Fruit fly (Drosophila melanogaster) whole organism, prepupa: ENCODE measurements around the gene CG32024.

Source experiments
- Blimp-1 ChIP-seq: fragments of 200-800 bp; sonication (Bioruptor generic); optimal IDR thresholded peaks from 3 replicates; lab custom pipeline; 2017; ENCODE audit warnings: missing biosample characterization, missing genetic modification characterization, mild to moderate bottlenecking, moderate library complexity, missing genetic modification reagents
- CG11294 ChIP-seq: fragments of 200-800 bp; sonication (Bioruptor generic); IDR thresholded peaks from 2 replicates; pipeline ENCODE4 v1.3.6; 2022; ENCODE audit warnings: missing biosample characterization, missing genetic modification characterization
- CG11762 ChIP-seq: fragments of 200-800 bp; sonication (Bioruptor generic); optimal IDR thresholded peaks from 3 replicates; lab custom pipeline; 2016; ENCODE audit warnings: missing biosample characterization, missing genetic modification characterization; ENCODE audit not compliant: insufficient read depth
- CG11902 ChIP-seq: fragments of 200-800 bp; sonication (Bioruptor generic); optimal IDR thresholded peaks from 3 replicates; lab custom pipeline; 2016; ENCODE audit warnings: missing biosample characterization, missing genetic modification characterization
- CG1621 ChIP-seq: fragments of 200-800 bp; sonication (Bioruptor generic); optimal IDR thresholded peaks from 3 replicates; lab custom pipeline; 2018; ENCODE audit warnings: missing biosample characterization, mild to moderate bottlenecking, missing genetic modification characterization
- CG16779 ChIP-seq: fragments of 200-800 bp; sonication (Bioruptor generic); optimal IDR thresholded peaks from 3 replicates; lab custom pipeline; 2017; ENCODE audit warnings: missing biosample characterization, mild to moderate bottlenecking, missing genetic modification characterization
- CG32006 ChIP-seq: fragments of 200-800 bp; sonication (Bioruptor generic); optimal IDR thresholded peaks from 3 replicates; lab custom pipeline; 2017; ENCODE audit warnings: missing biosample characterization, mild to moderate bottlenecking, missing genetic modification characterization
- CG34406 ChIP-seq: fragments of 200-800 bp; sonication (Bioruptor generic); optimal IDR thresholded peaks from 3 replicates; lab custom pipeline; 2016; ENCODE audit warnings: missing biosample characterization, missing genetic modification characterization
- CG3919 ChIP-seq: fragments of 200-800 bp; sonication (Bioruptor generic); optimal IDR thresholded peaks from 3 replicates; lab custom pipeline; 2016; ENCODE audit warnings: missing biosample characterization, missing genetic modification characterization
- CG4318 ChIP-seq: fragments of 200-800 bp; sonication (Bioruptor generic); optimal IDR thresholded peaks from 3 replicates; lab custom pipeline; 2017; ENCODE audit warnings: missing biosample characterization, mild to moderate bottlenecking, missing genetic modification characterization
- CG6276 ChIP-seq: fragments of 200-800 bp; sonication (Bioruptor generic); optimal IDR thresholded peaks from 2 replicates; lab custom pipeline; 2017; ENCODE audit warnings: missing biosample characterization, mild to moderate bottlenecking, missing genetic modification characterization
- CG6808 ChIP-seq: fragments of 200-800 bp; sonication (Bioruptor generic); optimal IDR thresholded peaks from 3 replicates; lab custom pipeline; 2017; ENCODE audit warnings: missing biosample characterization, missing genetic modification characterization, mild to moderate bottlenecking, moderate library complexity, missing genetic modification reagents
- CG6854 ChIP-seq: fragments of 200-800 bp; sonication (Bioruptor generic); optimal IDR thresholded peaks from 2 replicates; lab custom pipeline; 2017; ENCODE audit warnings: missing biosample characterization, mild to moderate bottlenecking, missing genetic modification characterization
- CG8119 ChIP-seq: fragments of 200-800 bp; sonication (Bioruptor generic); IDR thresholded peaks from 3 replicates; pipeline ENCODE4 v1.3.6; 2022; ENCODE audit warnings: missing biosample characterization, missing genetic modification characterization
- CG8319 ChIP-seq: fragments of 200-800 bp; sonication (Bioruptor generic); optimal IDR thresholded peaks from 3 replicates; lab custom pipeline; 2016; ENCODE audit warnings: missing biosample characterization, missing genetic modification characterization
- CG9139 ChIP-seq: fragments of 200-800 bp; sonication (Bioruptor generic); optimal IDR thresholded peaks from 3 replicates; lab custom pipeline; 2017; ENCODE audit warnings: missing biosample characterization, mild to moderate bottlenecking, missing genetic modification characterization
- Eip75B ChIP-seq: fragments of 200-800 bp; sonication (Bioruptor generic); optimal IDR thresholded peaks from 3 replicates; lab custom pipeline; 2016; ENCODE audit warnings: missing biosample characterization, missing genetic modification characterization
- Eip93F ChIP-seq: fragments of 200-800 bp; sonication (Bioruptor generic); optimal IDR thresholded peaks from 2 replicates; lab custom pipeline; 2016; ENCODE audit warnings: missing biosample characterization, mild to moderate bottlenecking, missing genetic modification characterization
- Ets96B ChIP-seq: fragments of 200-800 bp; optimal IDR thresholded peaks from 2 replicates; lab custom pipeline; 2019; ENCODE audit warnings: missing biosample characterization, mild to moderate bottlenecking, missing genetic modification characterization, moderate library complexity
- Gug ChIP-seq: fragments of 200-800 bp; sonication (Bioruptor generic); IDR thresholded peaks from 2 replicates; pipeline ENCODE4 v1.3.6; 2022; ENCODE audit warnings: missing biosample characterization, missing genetic modification characterization
- Hr39 ChIP-seq: fragments of 200-800 bp; sonication (Bioruptor generic); optimal IDR thresholded peaks from 2 replicates; lab custom pipeline; 2016; ENCODE audit warnings: missing biosample characterization, missing genetic modification characterization
- Hr4 ChIP-seq: fragments of 200-800 bp; sonication (Bioruptor generic); optimal IDR thresholded peaks from 3 replicates; lab custom pipeline; 2016; ENCODE audit warnings: missing biosample characterization, missing genetic modification characterization
- Lpt ChIP-seq: fragments of 200-800 bp; sonication (Bioruptor generic); optimal IDR thresholded peaks from 3 replicates; lab custom pipeline; 2016; ENCODE audit warnings: missing biosample characterization, missing genetic modification characterization
- Met ChIP-seq: fragments of 200-800 bp; sonication (Bioruptor generic); optimal IDR thresholded peaks from 3 replicates; lab custom pipeline; 2016; ENCODE audit warnings: missing biosample characterization, missing genetic modification characterization
- Sox15 ChIP-seq: fragments of 200-800 bp; sonication (Bioruptor generic); optimal IDR thresholded peaks from 3 replicates; lab custom pipeline; 2016; ENCODE audit warnings: missing biosample characterization, missing genetic modification characterization
- acj6 ChIP-seq: fragments of 200-800 bp; sonication (Bioruptor generic); optimal IDR thresholded peaks from 3 replicates; lab custom pipeline; 2016; ENCODE audit warnings: missing biosample characterization, missing genetic modification characterization
- cyc ChIP-seq: fragments of 200-800 bp; sonication (Bioruptor generic); optimal IDR thresholded peaks from 3 replicates; lab custom pipeline; 2016; ENCODE audit warnings: missing biosample characterization, missing genetic modification characterization
- dac ChIP-seq: fragments of 200-800 bp; sonication (Bioruptor generic); optimal IDR thresholded peaks from 2 replicates; lab custom pipeline; 2017; ENCODE audit warnings: missing biosample characterization, mild to moderate bottlenecking, missing genetic modification characterization
- dsx ChIP-seq: fragments of 200-800 bp; optimal IDR thresholded peaks from 3 replicates; lab custom pipeline; 2019; ENCODE audit warnings: missing biosample characterization, mild to moderate bottlenecking, missing genetic modification characterization, moderate library complexity; ENCODE audit not compliant: poor library complexity, severe bottlenecking
- eg ChIP-seq: fragments of 200-800 bp; sonication (Bioruptor generic); IDR thresholded peaks from 3 replicates; pipeline ENCODE4 v1.3.6; 2022; ENCODE audit warnings: missing biosample characterization, missing genetic modification characterization
- esn ChIP-seq: fragments of 200-800 bp; sonication (Bioruptor generic); optimal IDR thresholded peaks from 2 replicates; lab custom pipeline; 2016; ENCODE audit warnings: missing biosample characterization, mild to moderate bottlenecking, missing genetic modification characterization, moderate library complexity
- fd85E ChIP-seq: fragments of 200-800 bp; sonication (Bioruptor generic); optimal IDR thresholded peaks from 3 replicates; lab custom pipeline; 2016; ENCODE audit warnings: missing biosample characterization, missing genetic modification characterization
- fkh ChIP-seq: fragments of 200-800 bp; sonication (Bioruptor generic); optimal IDR thresholded peaks from 3 replicates; lab custom pipeline; 2017; ENCODE audit warnings: missing biosample characterization, mild to moderate bottlenecking, missing genetic modification characterization, moderate library complexity
- lz ChIP-seq: fragments of 200-800 bp; sonication (Bioruptor generic); optimal IDR thresholded peaks from 3 replicates; lab custom pipeline; 2016; ENCODE audit warnings: missing biosample characterization, missing genetic modification characterization
- net ChIP-seq: fragments of 200-800 bp; sonication (Bioruptor generic); optimal IDR thresholded peaks from 3 replicates; lab custom pipeline; 2016; ENCODE audit warnings: missing biosample characterization, missing genetic modification characterization
- salr ChIP-seq, 2 experiments: fragments of 200-800 bp; sonication (Bioruptor generic); optimal IDR thresholded peaks; 3 replicates each; lab custom pipeline; 2016 to 2018; ENCODE audit warnings: missing biosample characterization in 2 of 2, missing genetic modification characterization in 2 of 2, mild to moderate bottlenecking in 1 of 2
- spab ChIP-seq: fragments of 200-800 bp; sonication (Bioruptor generic); optimal IDR thresholded peaks from 2 replicates; lab custom pipeline; 2017; ENCODE audit warnings: missing biosample characterization, mild to moderate bottlenecking, missing genetic modification characterization, missing genetic modification reagents
- ss ChIP-seq, 2 experiments: fragments of 200-800 bp; sonication (Bioruptor generic); optimal IDR thresholded peaks; 2 replicates in 1 of 2; 3 replicates in 1 of 2; lab custom pipeline; 2017 to 2018; ENCODE audit warnings: mild to moderate bottlenecking in 2 of 2, missing biosample characterization in 2 of 2, missing genetic modification characterization in 2 of 2, moderate library complexity in 1 of 2
- svp ChIP-seq: fragments of 200-800 bp; sonication (Bioruptor generic); peaks from one replicate; lab custom pipeline; 2016; ENCODE audit warnings: missing biosample characterization, missing genetic modification characterization
- topi ChIP-seq: fragments of 200-800 bp; sonication (Bioruptor generic); optimal IDR thresholded peaks from 3 replicates; lab custom pipeline; 2016; ENCODE audit warnings: missing biosample characterization, missing genetic modification characterization
- vri ChIP-seq: fragments of 200-800 bp; sonication (Bioruptor generic); optimal IDR thresholded peaks from 3 replicates; lab custom pipeline; 2016; ENCODE audit warnings: missing biosample characterization, mild to moderate bottlenecking, missing genetic modification characterization

Gene CG32024

dm6 chr3L:8835441-8835840, 28.0 kb downstream of the CG32024 start:
- TF ChIP-seq lz (GFP tag; lab: Kevin White, UChicago) (no peak), Sox15 (GFP tag; lab: Kevin White, UChicago) (no peak), cyc (GFP tag; lab: Kevin White, UChicago) (no peak), CG6808 (GFP tag; lab: Kevin White, UChicago) (no peak), Eip75B (GFP tag; lab: Kevin White, UChicago) (no peak), Blimp-1 (no peak), CG34406 (GFP tag; lab: Kevin White, UChicago) (no peak)
- TF ChIP-seq, all 60 proteins: peak for 0

dm6 chr3L:8836162-8836561, 28.8 kb downstream of the CG32024 start, which contains the start of gene CG32026:
Gene CG32026 (plus strand): TSS chr3L:8836462.
- TF ChIP-seq CG16779 = no peak
- TF ChIP-seq CG9139 (GFP tag; lab: Kevin White, UChicago) = no peak
- TF ChIP-seq vri (GFP tag; lab: Kevin White, UChicago) = no peak
- no peak for TF ChIP-seq CG8119 (GFP tag; lab: Robert Waterston, UW)
- no peak for TF ChIP-seq net (GFP tag; lab: Kevin White, UChicago)
- TF ChIP-seq dac (GFP tag; lab: Kevin White, UChicago) = no peak
- TF ChIP-seq Hr4 (GFP tag; lab: Kevin White, UChicago) = no peak
- TF ChIP-seq fkh (GFP tag; lab: Kevin White, UChicago) = no peak
- no peak for TF ChIP-seq spab (GFP tag; lab: Kevin White, UChicago)
- TF ChIP-seq CG11902 (GFP tag; lab: Kevin White, UChicago) = no peak
- no peak for TF ChIP-seq esn (GFP tag; lab: Kevin White, UChicago)
- no peak for TF ChIP-seq fd85E (GFP tag; lab: Kevin White, UChicago)
- no peak for TF ChIP-seq CG3919 (GFP tag; lab: Kevin White, UChicago)

- no peak for TF ChIP-seq acj6 (GFP tag; lab: Kevin White, UChicago)
- peak in 1 of 2 experiments; percentile 58 for TF ChIP-seq ss (GFP tag; optimal IDR thresholded peaks at IDR 0.05; lab: Kevin White, UChicago)
- TF ChIP-seq CG6276 (GFP tag; lab: Kevin White, UChicago) = no peak
- peak; percentile 17; the same call in 1 of the 3 replicates for TF ChIP-seq eg (GFP tag; lab: Robert Waterston, UW)
- TF ChIP-seq CG8319 (GFP tag; lab: Kevin White, UChicago) = no peak
- no peak for TF ChIP-seq Hr39 (GFP tag; lab: Kevin White, UChicago)
- no peak for TF ChIP-seq spab (GFP tag; lab: Kevin White, UChicago)
- no peak for TF ChIP-seq Sox15 (GFP tag; lab: Kevin White, UChicago)
- TF ChIP-seq CG8119 (GFP tag; lab: Robert Waterston, UW) = no peak
- no peak for TF ChIP-seq dsx (GFP tag; lab: Kevin White, UChicago)
Measured at dm6 chr3L:8839130-8839529, 31.7 kb downstream of the CG32024 start.

- peak; percentile 76 for TF ChIP-seq Met
- peak; percentile 79 for TF ChIP-seq CG32006 (GFP tag; lab: Kevin White, UChicago)
- peak; percentile 0 for TF ChIP-seq dac (GFP tag; lab: Kevin White, UChicago)
- TF ChIP-seq acj6 (GFP tag; lab: Kevin White, UChicago) = peak; percentile 64
- TF ChIP-seq CG4318 (GFP tag; lab: Kevin White, UChicago) = peak; percentile 53
- TF ChIP-seq cyc (GFP tag; lab: Kevin White, UChicago) = peak; percentile 74
- peak; percentile 62 for TF ChIP-seq CG6854 (GFP tag; lab: Kevin White, UChicago)
- TF ChIP-seq Gug (GFP tag; lab: Robert Waterston, UW) = no peak
- peak; percentile 15 for TF ChIP-seq CG1621
- TF ChIP-seq Eip93F (GFP tag; lab: Kevin White, UChicago) = no peak
- TF ChIP-seq salr (GFP tag; optimal IDR thresholded peaks at IDR 0.05; lab: Kevin White, UChicago) = peak; percentile 3 to 61
- peak; percentile 36 for TF ChIP-seq CG8319 (GFP tag; lab: Kevin White, UChicago)
- peak; percentile 86 for TF ChIP-seq topi
- TF ChIP-seq Eip75B (GFP tag; lab: Kevin White, UChicago) = peak; percentile 75
- TF ChIP-seq eg (GFP tag; lab: Robert Waterston, UW) = no peak
- no peak for TF ChIP-seq Lpt (GFP tag; lab: Kevin White, UChicago)
- TF ChIP-seq Ets96B (tag; lab: Kevin White, UChicago) = peak; percentile 72
- TF ChIP-seq CG34406 (GFP tag; lab: Kevin White, UChicago) = peak; percentile 50
- no peak for TF ChIP-seq CG11294 (GFP tag; lab: Robert Waterston, UW)
- TF ChIP-seq ss (GFP tag; optimal IDR thresholded peaks at IDR 0.05; lab: Kevin White, UChicago) = peak; percentile 68 to 72
- TF ChIP-seq dsx (GFP tag; lab: Kevin White, UChicago) = peak; percentile 61
- TF ChIP-seq Sox15 (GFP tag; lab: Kevin White, UChicago) = peak; percentile 45
- peak; percentile 40 for TF ChIP-seq vri (GFP tag; lab: Kevin White, UChicago)
- TF ChIP-seq CG11762 = peak; percentile 51
- peak; percentile 92 for TF ChIP-seq svp
Measured at dm6 chr3L:8839563-8840425, 32.4 kb downstream of the CG32024 start.
